Worm (Caenorhabditis elegans) whole organism, midembryonic: ENCODE results near the gene M117.1.

Source experiments
- T22C8.4 ChIP-seq: fragments of 200-800 bp; sonication (Bioruptor generic); IDR thresholded peaks from 2 replicates; pipeline ENCODE4 v1.3.6; 2022; ENCODE audit warnings: missing genetic modification characterization, missing compliant biosample characterization
- cog-1 ChIP-seq: sonication (generic microtip); optimal IDR thresholded peaks from 2 replicates; lab custom pipeline; 2016; ENCODE audit warnings: missing genetic modification characterization, missing compliant biosample characterization
- med-1 ChIP-seq: sonication (generic microtip); optimal IDR thresholded peaks from 2 replicates; lab custom pipeline; 2017; ENCODE audit warnings: missing genetic modification characterization, mild to moderate bottlenecking, missing compliant biosample characterization, antibody characterized with exemption, missing genetic modification reagents; ENCODE audit not compliant: insufficient read depth

- TF ChIP-seq T22C8.4 = no peak
- TF ChIP-seq cog-1 = no peak
- no peak for TF ChIP-seq med-1 (GFP tag; lab: Kevin White, UChicago)
These were observed 50.2 kb downstream of the M117.1 start, which contains the start of gene trpa-1 for ce11 chrIV:11864226-11864625.
